Worm (Caenorhabditis elegans) whole organism, late embryonic: ENCODE results near the gene ceh-19.

Source experiments
- T23F11.4 ChIP-seq: fragments of 200-800 bp; sonication (Bioruptor generic); optimal IDR thresholded peaks from 2 replicates; lab custom pipeline; 2018; ENCODE audit warnings: mild to moderate bottlenecking, missing genetic modification characterization, missing compliant biosample characterization
- ama-1 ChIP-seq: fragments of 150-350 bp; optimal IDR thresholded peaks from 2 replicates; lab custom pipeline; 2014
- ceh-31 ChIP-seq: sonication (generic microtip); optimal IDR thresholded peaks from 2 replicates; lab custom pipeline; 2016; ENCODE audit warnings: missing genetic modification characterization, missing compliant biosample characterization
- hlh-15 ChIP-seq: sonication (generic microtip); optimal IDR thresholded peaks from 2 replicates; lab custom pipeline; 2016; ENCODE audit warnings: missing genetic modification characterization, missing compliant biosample characterization
- mec-3 ChIP-seq: sonication (generic microtip); optimal IDR thresholded peaks from 2 replicates; lab custom pipeline; 2016; ENCODE audit warnings: borderline replicate concordance, missing genetic modification characterization, missing compliant biosample characterization
- pag-3 ChIP-seq: sonication (generic microtip); optimal IDR thresholded peaks from 2 replicates; lab custom pipeline; 2016; ENCODE audit warnings: missing compliant biosample characterization, missing genetic modification characterization, borderline replicate concordance
- pha-4 ChIP-seq: fragments of 150-350 bp; optimal IDR thresholded peaks from 2 replicates; lab custom pipeline; 2018; ENCODE audit warnings: missing biosample characterization, missing genetic modification reagents, missing genetic modification characterization
- rnt-1 ChIP-seq: sonication (generic microtip); optimal IDR thresholded peaks from 2 replicates; lab custom pipeline; 2016; ENCODE audit warnings: missing genetic modification characterization, missing compliant biosample characterization
- ttx-3 ChIP-seq: sonication (generic microtip); optimal IDR thresholded peaks from 2 replicates; lab custom pipeline; 2016; ENCODE audit warnings: missing genetic modification reagents, missing genetic modification characterization, missing compliant biosample characterization
- unc-42 ChIP-seq: sonication (generic microtip); optimal IDR thresholded peaks from 2 replicates; lab custom pipeline; 2016; ENCODE audit warnings: missing genotype, missing genetic modification characterization, missing compliant biosample characterization

DNA sequence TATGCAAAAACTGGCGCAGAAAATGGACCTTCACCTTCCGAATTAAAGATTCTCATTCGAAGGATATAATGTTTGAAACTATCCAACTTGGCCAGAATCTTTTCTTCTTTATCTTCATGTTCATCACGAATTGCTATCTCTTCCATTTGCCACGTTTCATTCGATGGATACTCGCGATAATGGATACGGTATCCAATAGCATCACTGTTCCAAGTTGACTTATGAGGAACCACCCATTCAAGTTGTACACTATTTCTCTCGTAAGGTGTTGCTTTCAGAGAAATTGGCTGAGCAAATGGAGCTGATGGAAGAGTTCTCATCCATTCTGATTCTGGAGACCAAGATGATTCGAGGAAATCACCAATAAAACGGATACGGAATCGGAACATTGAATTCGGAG, 39.0 kb upstream of the ceh-19 start:
- TF ChIP-seq hlh-15 (tag; lab: Kevin White, UChicago) (no peak), T23F11.4 (GFP tag; lab: Kevin White, UChicago) (no peak), mec-3 (tag; lab: Kevin White, UChicago) (no peak), unc-42 (no peak), ama-1 (lab: Kevin White, UChicago) (no peak), pag-3 (tag; lab: Kevin White, UChicago) (no peak), pha-4 (tag; lab: Kevin White, UChicago) (no peak), ttx-3 (no peak), rnt-1 (tag; lab: Kevin White, UChicago) (no peak), ceh-31 (tag; lab: Kevin White, UChicago) (no peak)
